Fruit fly (Drosophila melanogaster): ENCODE data around the gene Hsc70-2.
A peak's percentile ranks its signal among the peaks of the same experiment; 100 is the strongest.

Hsc70-2 gene

DNA sequence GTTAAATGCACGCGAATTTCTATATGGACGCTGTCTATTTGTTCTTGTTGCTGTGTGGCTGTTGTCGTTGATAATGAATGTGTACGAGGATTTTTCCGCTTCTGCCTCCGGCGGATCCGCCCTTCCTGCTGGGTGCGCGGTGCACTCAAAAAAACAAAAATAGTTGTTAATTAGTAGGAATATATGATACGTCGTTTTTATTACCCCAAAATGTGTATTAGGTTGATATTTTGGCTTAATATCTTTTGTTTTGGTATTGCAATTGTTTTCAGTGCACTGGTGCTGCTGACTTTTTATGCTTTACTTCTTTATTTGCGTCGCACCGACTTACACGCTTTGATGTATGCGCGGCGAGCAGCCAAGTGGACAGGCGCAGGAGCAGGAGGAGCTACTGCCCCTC, 47.1 kb downstream of the Hsc70-2 start:
- TF ChIP-seq Ada2b (GFP tag; IDR thresholded peaks at IDR 0.05), result peak; percentile 35; the same call in 1 of the 2 replicates
- peak; percentile 58 for TF ChIP-seq CG2120 (GFP tag; optimal IDR thresholded peaks at IDR 0.05)
- 0 out of 3 replicates have a peak, but pooled peaks have one; percentile 19 for TF ChIP-seq Aef1 (GFP tag; IDR thresholded peaks at IDR 0.05)
- peak in 1 of 2 experiments; percentile 30 for TF ChIP-seq Hr51 (GFP tag; optimal IDR thresholded peaks at IDR 0.05)
- no peak for TF ChIP-seq TFAM (GFP tag; optimal IDR thresholded peaks at IDR 0.05)
- TF ChIP-seq Med (GFP tag), result peak; percentile 56
- no peak for TF ChIP-seq crol (GFP tag; IDR thresholded peaks at IDR 0.05)
- peak; percentile 39; the same call in 1 of the 3 replicates for TF ChIP-seq dysf (GFP tag; IDR thresholded peaks at IDR 0.05)
- TF ChIP-seq CG14014 (GFP tag; IDR thresholded peaks at IDR 0.05), result peak; percentile 13; the same call in 1 of the 2 replicates
- TF ChIP-seq Rx (GFP tag; IDR thresholded peaks at IDR 0.05), result no peak
- 0 out of 2 replicates have a peak, but pooled peaks have one; percentile 8 for TF ChIP-seq CG14441 (GFP tag; IDR thresholded peaks at IDR 0.05)
- no peak for TF ChIP-seq CG18619 (GFP tag; optimal IDR thresholded peaks at IDR 0.05)
- TF ChIP-seq NK7.1 (GFP tag; optimal IDR thresholded peaks at IDR 0.05), result no peak
- no peak for TF ChIP-seq CG10147 (GFP tag; optimal IDR thresholded peaks at IDR 0.05)
- TF ChIP-seq CG32532 (GFP tag; IDR thresholded peaks at IDR 0.05), result 0 out of 2 replicates have a peak, but pooled peaks have one; percentile 23
- peak; percentile 21 for TF ChIP-seq CG15514 (GFP tag; optimal IDR thresholded peaks at IDR 0.05)
- TF ChIP-seq CG11504 (tag; optimal IDR thresholded peaks at IDR 0.05), result peak; percentile 4
- TF ChIP-seq CG7556 (GFP tag; optimal IDR thresholded peaks at IDR 0.05), result peak; percentile 0
- TF ChIP-seq CG18599 (GFP tag; optimal IDR thresholded peaks at IDR 0.05), result peak; percentile 72
- peak; percentile 17 for TF ChIP-seq lilli (GFP tag; optimal IDR thresholded peaks at IDR 0.05)
- no peak for TF ChIP-seq salm (tag; optimal IDR thresholded peaks at IDR 0.05)
- TF ChIP-seq Hand (GFP tag; optimal IDR thresholded peaks at IDR 0.05), result peak; percentile 35
- TF ChIP-seq tgo (GFP tag; IDR thresholded peaks at IDR 0.05), result peak; percentile 25; the same call in 1 of the 3 replicates
- TF ChIP-seq wdn (GFP tag; IDR thresholded peaks at IDR 0.05), result 0 out of 2 replicates have a peak, but pooled peaks have one; percentile 14
- TF ChIP-seq esg (GFP tag; conservative IDR thresholded peaks at IDR 0.05), result 0 out of 2 replicates have a peak, but pooled peaks have one; percentile 15
- TF ChIP-seq CG9932 (GFP tag; IDR thresholded peaks at IDR 0.05), result 0 out of 2 replicates have a peak, but pooled peaks have one; percentile 28
- peak; percentile 55 for TF ChIP-seq Ets65A (GFP tag)
- peak; percentile 44; the same call in 1 of the 3 replicates for TF ChIP-seq row (GFP tag; IDR thresholded peaks at IDR 0.05)
- TF ChIP-seq CG4707 (GFP tag; optimal IDR thresholded peaks at IDR 0.05), result no peak
- 0 out of 2 replicates have a peak, but pooled peaks have one; percentile 14 for TF ChIP-seq Rfx (GFP tag; IDR thresholded peaks at IDR 0.05)
- no peak for TF ChIP-seq ems (GFP tag; optimal IDR thresholded peaks at IDR 0.05)
- TF ChIP-seq Meics (GFP tag; optimal IDR thresholded peaks at IDR 0.05), result peak; percentile 17
- 0 out of 3 replicates have a peak, but pooled peaks have one; percentile 41 for TF ChIP-seq H15 (GFP tag; IDR thresholded peaks at IDR 0.05)
- peak; percentile 18 for TF ChIP-seq CG9727 (GFP tag; optimal IDR thresholded peaks at IDR 0.05)
- no peak for TF ChIP-seq hkb (optimal IDR thresholded peaks at IDR 0.05)
- 0 out of 2 replicates have a peak, but pooled peaks have one; percentile 26 for TF ChIP-seq hkb (GFP tag; IDR thresholded peaks at IDR 0.05)
- peak; percentile 57 for TF ChIP-seq lab (GFP tag; optimal IDR thresholded peaks at IDR 0.05)
- TF ChIP-seq CG17359 (tag; optimal IDR thresholded peaks at IDR 0.05), result no peak
- TF ChIP-seq cwo (GFP tag; optimal IDR thresholded peaks at IDR 0.05), result peak; percentile 7
- no peak for TF ChIP-seq ac (GFP tag; optimal IDR thresholded peaks at IDR 0.05)
- TF ChIP-seq CG7839 (tag; optimal IDR thresholded peaks at IDR 0.05), result peak; percentile 11
- no peak for TF ChIP-seq chm (GFP tag; IDR thresholded peaks at IDR 0.05)
- 0 out of 2 replicates have a peak, but pooled peaks have one; percentile 35 for TF ChIP-seq lmd (GFP tag; IDR thresholded peaks at IDR 0.05)
- peak; percentile 45; the same call in 1 of the 2 replicates for TF ChIP-seq Ptx1 (GFP tag; IDR thresholded peaks at IDR 0.05)
- TF ChIP-seq sim (GFP tag; IDR thresholded peaks at IDR 0.05), result no peak
- peak; percentile 40 for TF ChIP-seq Hmr (GFP tag; optimal IDR thresholded peaks at IDR 0.05)
- no peak for TF ChIP-seq Ets97D (GFP tag; optimal IDR thresholded peaks at IDR 0.05)
- TF ChIP-seq oc (tag; optimal IDR thresholded peaks at IDR 0.05), result no peak
- TF ChIP-seq vvl (GFP tag; IDR thresholded peaks at IDR 0.05), result 0 out of 2 replicates have a peak, but pooled peaks have one; percentile 21

All from whole organism, embryonic.